Fruit fly (Drosophila melanogaster) whole organism, prepupa: ENCODE measurements around the gene Grx5.

Source experiments
- CG10669 ChIP-seq: fragments of 200-800 bp; sonication (Bioruptor generic); optimal IDR thresholded peaks from 3 replicates; lab custom pipeline; 2018; ENCODE audit warnings: missing biosample characterization, mild to moderate bottlenecking, missing genetic modification characterization, moderate library complexity
- CG11294 ChIP-seq: fragments of 200-800 bp; sonication (Bioruptor generic); IDR thresholded peaks from 2 replicates; pipeline ENCODE4 v1.3.6; 2022; ENCODE audit warnings: missing biosample characterization, missing genetic modification characterization
- CG11762 ChIP-seq: fragments of 200-800 bp; sonication (Bioruptor generic); optimal IDR thresholded peaks from 3 replicates; lab custom pipeline; 2016; ENCODE audit warnings: missing biosample characterization, missing genetic modification characterization; ENCODE audit not compliant: insufficient read depth
- CG15336 ChIP-seq: fragments of 200-800 bp; sonication (Bioruptor generic); IDR thresholded peaks from 2 replicates; pipeline ENCODE4 v1.3.6; 2022; ENCODE audit warnings: missing biosample characterization, missing genetic modification characterization
- CG1621 ChIP-seq: fragments of 200-800 bp; sonication (Bioruptor generic); optimal IDR thresholded peaks from 3 replicates; lab custom pipeline; 2018; ENCODE audit warnings: missing biosample characterization, mild to moderate bottlenecking, missing genetic modification characterization
- CG16779 ChIP-seq: fragments of 200-800 bp; sonication (Bioruptor generic); optimal IDR thresholded peaks from 3 replicates; lab custom pipeline; 2017; ENCODE audit warnings: missing biosample characterization, mild to moderate bottlenecking, missing genetic modification characterization
- CG3032 ChIP-seq: fragments of 200-800 bp; optimal IDR thresholded peaks from 2 replicates; lab custom pipeline; 2019; ENCODE audit warnings: missing biosample characterization, mild to moderate bottlenecking, missing genetic modification characterization, moderate library complexity
- CG31627 ChIP-seq: fragments of 200-800 bp; sonication (Bioruptor generic); optimal IDR thresholded peaks from 3 replicates; lab custom pipeline; 2016; ENCODE audit warnings: missing biosample characterization, missing genetic modification characterization
- CG32006 ChIP-seq: fragments of 200-800 bp; sonication (Bioruptor generic); optimal IDR thresholded peaks from 3 replicates; lab custom pipeline; 2017; ENCODE audit warnings: missing biosample characterization, mild to moderate bottlenecking, missing genetic modification characterization
- CG4318 ChIP-seq: fragments of 200-800 bp; sonication (Bioruptor generic); optimal IDR thresholded peaks from 3 replicates; lab custom pipeline; 2017; ENCODE audit warnings: missing biosample characterization, mild to moderate bottlenecking, missing genetic modification characterization
- CG6163 ChIP-seq: fragments of 200-800 bp; sonication (Bioruptor generic); IDR thresholded peaks from 3 replicates; pipeline ENCODE4 v1.3.6; 2022; ENCODE audit warnings: missing biosample characterization, missing genetic modification characterization
- CG8319 ChIP-seq: fragments of 200-800 bp; sonication (Bioruptor generic); optimal IDR thresholded peaks from 3 replicates; lab custom pipeline; 2016; ENCODE audit warnings: missing biosample characterization, missing genetic modification characterization
- CG8632 ChIP-seq: fragments of 200-800 bp; sonication (Bioruptor generic); optimal IDR thresholded peaks from 3 replicates; lab custom pipeline; 2016; ENCODE audit warnings: missing biosample characterization, missing genetic modification characterization
- CG9139 ChIP-seq: fragments of 200-800 bp; sonication (Bioruptor generic); optimal IDR thresholded peaks from 3 replicates; lab custom pipeline; 2017; ENCODE audit warnings: missing biosample characterization, mild to moderate bottlenecking, missing genetic modification characterization
- Eip78C ChIP-seq: fragments of 200-800 bp; sonication (Bioruptor generic); peaks from one replicate; lab custom pipeline; 2016; ENCODE audit warnings: missing biosample characterization, missing genetic modification characterization
- Hr38 ChIP-seq: sonication (Bioruptor generic); optimal IDR thresholded peaks from 2 replicates; lab custom pipeline; 2016; ENCODE audit warnings: missing biosample characterization, missing genetic modification characterization
- Hr39 ChIP-seq: fragments of 200-800 bp; sonication (Bioruptor generic); optimal IDR thresholded peaks from 2 replicates; lab custom pipeline; 2016; ENCODE audit warnings: missing biosample characterization, missing genetic modification characterization
- Lpt ChIP-seq: fragments of 200-800 bp; sonication (Bioruptor generic); optimal IDR thresholded peaks from 3 replicates; lab custom pipeline; 2016; ENCODE audit warnings: missing biosample characterization, missing genetic modification characterization
- Met ChIP-seq: fragments of 200-800 bp; sonication (Bioruptor generic); optimal IDR thresholded peaks from 3 replicates; lab custom pipeline; 2016; ENCODE audit warnings: missing biosample characterization, missing genetic modification characterization
- OdsH ChIP-seq: fragments of 200-800 bp; sonication (Bioruptor generic); optimal IDR thresholded peaks from 3 replicates; lab custom pipeline; 2016; ENCODE audit warnings: missing biosample characterization, missing genetic modification characterization
- Smox ChIP-seq: fragments of 200-800 bp; sonication (Bioruptor generic); optimal IDR thresholded peaks from 3 replicates; lab custom pipeline; 2016; ENCODE audit warnings: missing biosample characterization, missing genetic modification characterization
- Sox102F ChIP-seq: fragments of 200-800 bp; sonication (Bioruptor generic); optimal IDR thresholded peaks from 2 replicates; lab custom pipeline; 2016; ENCODE audit warnings: missing biosample characterization, mild to moderate bottlenecking, missing genetic modification characterization
- Sox14 ChIP-seq: fragments of 200-800 bp; sonication (Bioruptor generic); optimal IDR thresholded peaks from 3 replicates; lab custom pipeline; 2016; ENCODE audit warnings: missing biosample characterization, missing genetic modification characterization
- achi ChIP-seq: fragments of 200-800 bp; sonication (Bioruptor generic); optimal IDR thresholded peaks from 3 replicates; lab custom pipeline; 2016; ENCODE audit warnings: missing biosample characterization, missing genetic modification characterization
- cyc ChIP-seq: fragments of 200-800 bp; sonication (Bioruptor generic); optimal IDR thresholded peaks from 3 replicates; lab custom pipeline; 2016; ENCODE audit warnings: missing biosample characterization, missing genetic modification characterization
- dac ChIP-seq: fragments of 200-800 bp; sonication (Bioruptor generic); optimal IDR thresholded peaks from 2 replicates; lab custom pipeline; 2017; ENCODE audit warnings: missing biosample characterization, mild to moderate bottlenecking, missing genetic modification characterization
- eg ChIP-seq: fragments of 200-800 bp; sonication (Bioruptor generic); IDR thresholded peaks from 3 replicates; pipeline ENCODE4 v1.3.6; 2022; ENCODE audit warnings: missing biosample characterization, missing genetic modification characterization
- esn ChIP-seq: fragments of 200-800 bp; sonication (Bioruptor generic); optimal IDR thresholded peaks from 2 replicates; lab custom pipeline; 2016; ENCODE audit warnings: missing biosample characterization, mild to moderate bottlenecking, missing genetic modification characterization, moderate library complexity
- fkh ChIP-seq: fragments of 200-800 bp; sonication (Bioruptor generic); optimal IDR thresholded peaks from 3 replicates; lab custom pipeline; 2017; ENCODE audit warnings: missing biosample characterization, mild to moderate bottlenecking, missing genetic modification characterization, moderate library complexity
- lz ChIP-seq: fragments of 200-800 bp; sonication (Bioruptor generic); optimal IDR thresholded peaks from 3 replicates; lab custom pipeline; 2016; ENCODE audit warnings: missing biosample characterization, missing genetic modification characterization
- ss ChIP-seq, 2 experiments: fragments of 200-800 bp; sonication (Bioruptor generic); optimal IDR thresholded peaks; 2 replicates in 1 of 2; 3 replicates in 1 of 2; lab custom pipeline; 2017 to 2018; ENCODE audit warnings: mild to moderate bottlenecking in 2 of 2, missing biosample characterization in 2 of 2, missing genetic modification characterization in 2 of 2, moderate library complexity in 1 of 2
- vri ChIP-seq: fragments of 200-800 bp; sonication (Bioruptor generic); optimal IDR thresholded peaks from 3 replicates; lab custom pipeline; 2016; ENCODE audit warnings: missing biosample characterization, mild to moderate bottlenecking, missing genetic modification characterization

Grx5 gene

DNA sequence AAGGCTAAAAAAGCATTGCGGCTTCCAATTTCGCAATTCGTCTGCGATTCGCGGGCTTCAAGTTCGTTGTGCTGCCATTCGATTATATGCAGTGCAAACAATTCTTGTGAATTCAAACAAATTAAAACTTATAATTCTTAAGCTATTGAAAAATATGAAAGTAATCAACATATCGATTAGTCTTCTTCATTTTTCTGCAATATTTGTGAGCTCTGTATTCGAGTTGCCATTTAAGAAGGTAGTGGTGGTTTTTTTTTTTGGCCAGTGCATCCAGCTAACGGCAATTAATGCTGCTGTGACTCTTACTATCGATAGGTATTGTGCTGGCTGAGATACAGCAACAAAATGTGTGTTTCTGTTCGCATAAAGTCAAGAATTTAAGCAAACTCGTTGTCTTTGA is 19.9 kb upstream of the Grx5 start:
- TF ChIP-seq vri (GFP tag; lab: Kevin White, UChicago) (no peak), CG11294 (GFP tag; lab: Robert Waterston, UW) (peak; percentile 44; the same call in 1 of the 2 replicates), CG6163 (GFP tag; lab: Robert Waterston, UW) (0 out of 3 replicates have a peak, but pooled peaks have one; percentile 48), OdsH (GFP tag; lab: Kevin White, UChicago) (peak; percentile 18), CG11762 (GFP tag; lab: Kevin White, UChicago) (no peak), eg (GFP tag; lab: Robert Waterston, UW) (peak; percentile 75), Eip78C (GFP tag; lab: Kevin White, UChicago) (peak; percentile 44), Sox102F (GFP tag; lab: Kevin White, UChicago) (peak; percentile 6), CG15336 (GFP tag; lab: Robert Waterston, UW) (peak; percentile 52; the same call in 1 of the 2 replicates), CG9139 (GFP tag; lab: Kevin White, UChicago) (no peak), CG32006 (GFP tag; lab: Kevin White, UChicago) (peak; percentile 34)

DNA sequence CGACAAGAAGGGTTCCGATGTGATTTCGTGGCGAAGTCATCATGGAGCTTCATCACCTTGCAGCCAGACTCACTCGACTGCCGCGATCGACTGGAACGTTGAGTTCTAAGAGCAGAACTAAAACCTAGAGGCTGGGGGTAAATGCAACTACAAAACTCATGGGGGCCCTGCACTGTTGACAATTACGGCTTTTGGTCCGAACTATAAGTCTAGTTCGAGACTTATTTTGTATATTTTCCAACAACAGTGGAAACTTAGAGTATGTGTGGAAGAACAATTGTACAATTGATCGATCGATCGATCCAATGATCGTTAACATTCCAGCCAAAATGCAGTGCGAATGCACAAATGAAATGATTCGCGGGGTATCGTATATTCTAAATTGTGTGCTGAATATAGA is 18.3 kb upstream of the Grx5 start, which contains the start of gene CG9519:
TSS of gene CG9519 (minus strand) at position 101 of the 400 bp plus-strand sequence.
- TF ChIP-seq CG3032 (tag; lab: Kevin White, UChicago): no peak
- no peak for TF ChIP-seq OdsH (GFP tag; lab: Kevin White, UChicago)
- TF ChIP-seq ss (GFP tag; optimal IDR thresholded peaks at IDR 0.05; lab: Kevin White, UChicago): no peak
- TF ChIP-seq CG10669: no peak
- no peak for TF ChIP-seq CG31627
- TF ChIP-seq esn (GFP tag; lab: Kevin White, UChicago): no peak
- TF ChIP-seq lz: no peak
- no peak for TF ChIP-seq Hr38 (GFP tag; lab: Kevin White, UChicago)
- no peak for TF ChIP-seq fkh (GFP tag; lab: Kevin White, UChicago)
- TF ChIP-seq Lpt (GFP tag; lab: Kevin White, UChicago): no peak
- no peak for TF ChIP-seq CG6163 (GFP tag; lab: Robert Waterston, UW)
- no peak for TF ChIP-seq CG11762 (GFP tag; lab: Kevin White, UChicago)
- TF ChIP-seq Met (GFP tag; lab: Kevin White, UChicago): no peak

DNA sequence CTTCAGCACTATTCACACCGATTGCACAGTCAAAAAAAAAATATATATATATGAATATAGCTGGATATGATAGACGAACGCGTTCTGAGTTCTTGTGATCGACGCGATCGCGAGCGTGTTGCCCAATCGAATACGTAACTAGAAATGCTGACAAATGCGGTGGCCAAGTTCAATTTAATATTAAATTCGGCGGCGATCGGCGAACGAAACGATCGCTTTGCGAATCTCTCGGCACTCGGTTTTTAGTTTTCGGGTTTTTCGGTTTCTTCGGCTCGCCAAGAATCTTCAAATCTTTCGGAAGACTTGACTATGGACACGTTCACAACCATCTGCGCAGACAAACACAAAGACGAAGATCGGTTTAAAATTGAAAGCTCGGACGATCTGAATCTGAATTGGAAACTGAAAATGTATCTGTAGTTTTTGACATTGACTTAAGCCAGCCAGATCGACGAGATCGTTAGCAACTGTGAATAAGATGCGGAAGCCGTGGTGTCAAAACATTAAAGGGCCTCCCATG is 15.2 kb upstream of the Grx5 start, which contains the start of gene CG9521:
TSS of gene CG9521 (minus strand) at position 117 of the 520 bp plus-strand sequence.
- TF ChIP-seq CG10669 (no peak), CG4318 (no peak), achi (GFP tag; lab: Kevin White, UChicago) (no peak), Smox (GFP tag; lab: Kevin White, UChicago) (no peak), CG1621 (tag; lab: Kevin White, UChicago) (no peak), ss (GFP tag; optimal IDR thresholded peaks at IDR 0.05; lab: Kevin White, UChicago) (no peak), OdsH (GFP tag; lab: Kevin White, UChicago) (no peak), Sox14 (GFP tag; lab: Kevin White, UChicago) (no peak)

dm6 chrX:14850069-14850468 is 12.1 kb upstream of the Grx5 start:
- TF ChIP-seq CG9139 (GFP tag; lab: Kevin White, UChicago): no peak
- TF ChIP-seq CG31627: no peak
- TF ChIP-seq Hr39: no peak
- no peak for TF ChIP-seq achi (GFP tag; lab: Kevin White, UChicago)
- no peak for TF ChIP-seq cyc (GFP tag; lab: Kevin White, UChicago)
- no peak for TF ChIP-seq ss (GFP tag; optimal IDR thresholded peaks at IDR 0.05; lab: Kevin White, UChicago)
- TF ChIP-seq CG16779 (tag; lab: Kevin White, UChicago): no peak
- no peak for TF ChIP-seq OdsH (GFP tag; lab: Kevin White, UChicago)
- no peak for TF ChIP-seq CG8319 (GFP tag; lab: Kevin White, UChicago)
- no peak for TF ChIP-seq vri (GFP tag; lab: Kevin White, UChicago)
- TF ChIP-seq dac: no peak
- TF ChIP-seq CG8632 (GFP tag; lab: Kevin White, UChicago): no peak
